Worm (Caenorhabditis elegans) whole organism, midembryonic: ENCODE data around the gene C50B6.1.

ENCODE experiments used
- T22C8.4 ChIP-seq: fragments of 200-800 bp; sonication (Bioruptor generic); IDR thresholded peaks from 2 replicates; pipeline ENCODE4 v1.3.6; 2022; ENCODE audit warnings: missing genetic modification characterization, missing compliant biosample characterization
- tab-1 ChIP-seq: fragments of 200-800 bp; sonication (Bioruptor generic); IDR thresholded peaks from 2 replicates; pipeline ENCODE4 v1.3.6; 2022; ENCODE audit warnings: missing genetic modification characterization, missing compliant biosample characterization
- ztf-29 ChIP-seq: fragments of 200-800 bp; sonication (Bioruptor generic); IDR thresholded peaks from 2 replicates; pipeline ENCODE4 v1.3.6; 2022; ENCODE audit warnings: missing genetic modification reagents, missing genetic modification characterization, missing compliant biosample characterization

- TF ChIP-seq ztf-29 (GFP tag; lab: Robert Waterston, UW) = no peak
- TF ChIP-seq tab-1 = no peak
- no peak for TF ChIP-seq T22C8.4 (GFP tag; lab: Robert Waterston, UW)
Observed at ce11 chrV:13352415-13352814, 43.7 kb downstream of the C50B6.1 start.
